Fruit fly (Drosophila melanogaster): ENCODE measurements around the gene CG42481.

CG42481 gene

DNA sequence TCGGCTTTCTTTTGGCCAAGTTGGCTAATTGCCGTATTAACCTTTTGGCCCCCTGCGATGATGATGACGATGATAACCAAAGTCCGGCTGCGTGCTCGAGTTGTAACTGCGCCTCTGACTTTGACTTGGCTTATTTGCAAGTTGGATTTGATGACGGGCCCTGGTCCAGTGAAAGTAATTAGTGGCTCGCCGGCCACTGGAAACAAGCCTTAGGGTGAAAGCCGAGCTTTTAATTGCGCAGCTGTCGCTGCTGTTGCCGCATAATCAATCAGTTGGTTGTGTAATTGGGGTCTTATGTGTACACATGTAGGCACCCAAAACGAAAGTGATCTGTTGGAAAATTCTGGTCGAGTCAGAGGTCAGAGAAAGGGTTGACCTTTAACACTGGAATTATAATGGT, 44.5 kb downstream of the CG42481 start (continued):
- no peak for TF ChIP-seq CG9876 (GFP tag; optimal IDR thresholded peaks at IDR 0.05)
- TF ChIP-seq CG18476 (GFP tag; optimal IDR thresholded peaks at IDR 0.05) = no peak
- no peak for TF ChIP-seq CG14860 (GFP tag; IDR thresholded peaks at IDR 0.05; ENCODE audit: partially characterized antibody)
- TF ChIP-seq CG10209 (GFP tag; optimal IDR thresholded peaks at IDR 0.05) = no peak
- TF ChIP-seq CG7987 (GFP tag; optimal IDR thresholded peaks at IDR 0.05) = no peak
- no peak for TF ChIP-seq dmrt11E (tag; optimal IDR thresholded peaks at IDR 0.05)
- peak; percentile 22 for TF ChIP-seq Med (GFP tag)
- TF ChIP-seq CG10462 (GFP tag; optimal IDR thresholded peaks at IDR 0.05) = no peak
- TF ChIP-seq Fer3 (tag; optimal IDR thresholded peaks at IDR 0.05) = no peak
- TF ChIP-seq Deaf1 (tag; optimal IDR thresholded peaks at IDR 0.05) = no peak
- TF ChIP-seq Scr (GFP tag; IDR thresholded peaks at IDR 0.05; ENCODE audit: partially characterized antibody) = no peak
- TF ChIP-seq CG17802 (tag; optimal IDR thresholded peaks at IDR 0.05) = no peak
- TF ChIP-seq CG15696 (tag; optimal IDR thresholded peaks at IDR 0.05) = no peak
- TF ChIP-seq Nf-YC (tag; optimal IDR thresholded peaks at IDR 0.05) = no peak
- TF ChIP-seq gsb-n (tag; optimal IDR thresholded peaks at IDR 0.05) = no peak
- TF ChIP-seq bab2 (GFP tag; optimal IDR thresholded peaks at IDR 0.05) = no peak
- TF ChIP-seq CG10431 (GFP tag; optimal IDR thresholded peaks at IDR 0.05) = no peak
- TF ChIP-seq CG8281 (tag; optimal IDR thresholded peaks at IDR 0.05) = no peak
- no peak for TF ChIP-seq CG2678 (tag; optimal IDR thresholded peaks at IDR 0.05)
- no peak for TF ChIP-seq ken (GFP tag; IDR thresholded peaks at IDR 0.05)
- TF ChIP-seq ftz-f1 (GFP tag; optimal IDR thresholded peaks at IDR 0.05) = no peak
- TF ChIP-seq oc (tag; optimal IDR thresholded peaks at IDR 0.05) = no peak
- TF ChIP-seq dm (GFP tag; optimal IDR thresholded peaks at IDR 0.05) = no peak
- no peak for TF ChIP-seq CkIIα-i1 (GFP tag; IDR thresholded peaks at IDR 0.05)

DNA sequence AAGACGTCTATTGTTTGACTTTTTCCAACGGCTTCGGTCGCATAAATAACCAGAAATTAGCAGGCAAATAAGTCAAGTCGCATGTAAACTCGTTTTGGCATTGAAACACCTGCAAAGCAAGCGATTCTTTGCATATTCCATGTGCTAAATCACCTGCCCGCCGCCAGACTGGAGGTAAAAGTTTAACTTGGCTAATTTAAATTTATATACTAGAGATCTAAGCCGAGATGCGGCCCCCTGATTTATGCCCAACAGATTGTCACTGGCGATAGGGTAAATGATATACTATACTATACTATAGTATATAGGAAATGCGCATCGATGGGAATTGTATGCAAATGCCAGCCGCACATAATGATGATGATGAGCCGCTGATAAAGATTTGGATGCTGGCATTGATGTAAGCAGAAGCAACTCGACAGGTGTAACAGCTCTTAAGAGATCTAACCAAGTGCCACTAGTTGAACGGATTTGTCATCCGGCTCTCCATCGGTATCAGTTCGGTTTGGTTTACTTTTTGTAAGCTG, 45.8 kb downstream of the CG42481 start:
- no peak for TF ChIP-seq CG2129 (GFP tag; IDR thresholded peaks at IDR 0.05; ENCODE audit: partially characterized antibody)
- peak; percentile 83 for TF ChIP-seq grn (GFP tag; optimal IDR thresholded peaks at IDR 0.05)
- TF ChIP-seq CG13894 (tag; optimal IDR thresholded peaks at IDR 0.05) = peak; percentile 51
- peak; percentile 83; the same call in 3 of the 4 replicates for TF ChIP-seq chinmo (GFP tag; IDR thresholded peaks at IDR 0.05; ENCODE audit: partially characterized antibody)
- TF ChIP-seq vvl (GFP tag; IDR thresholded peaks at IDR 0.05) = peak; percentile 43; the same call in 1 of the 2 replicates
- no peak for TF ChIP-seq Hey (tag; optimal IDR thresholded peaks at IDR 0.05)
- TF ChIP-seq sd (tag; optimal IDR thresholded peaks at IDR 0.05) = peak; percentile 7
- TF ChIP-seq Eip74EF (GFP tag; optimal IDR thresholded peaks at IDR 0.05) = peak in 1 of 2 experiments; percentile 85
- no peak for TF ChIP-seq ham (GFP tag; IDR thresholded peaks at IDR 0.05)
- TF ChIP-seq abd-A (tag; optimal IDR thresholded peaks at IDR 0.05) = peak; percentile 67
- TF ChIP-seq CG12769 (tag; optimal IDR thresholded peaks at IDR 0.05) = peak; percentile 52

DNA sequence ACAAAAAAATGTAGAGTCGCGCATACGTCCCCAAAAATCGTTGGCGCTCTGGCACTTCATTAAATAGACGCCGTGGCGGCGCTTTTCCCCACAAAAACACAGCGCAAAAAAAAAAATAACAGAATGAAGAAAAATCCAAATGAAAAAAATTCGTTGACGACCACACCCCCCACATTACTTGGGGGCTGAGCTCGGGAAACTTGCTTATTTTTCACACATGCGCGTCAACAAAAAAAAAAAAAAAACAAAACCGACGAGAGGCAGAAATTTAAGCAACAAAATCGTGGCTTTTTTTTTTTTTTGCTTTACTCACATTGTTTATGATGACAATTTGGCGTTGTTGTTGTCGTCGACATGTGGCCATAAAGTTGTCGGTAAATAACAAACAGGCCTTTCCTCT, 47.0 kb downstream of the CG42481 start:
- TF ChIP-seq sqz (GFP tag; optimal IDR thresholded peaks at IDR 0.05) (peak; percentile 33), Atf3 (GFP tag; optimal IDR thresholded peaks at IDR 0.05) (no peak), tna (GFP tag; IDR thresholded peaks at IDR 0.05; ENCODE audit: partially characterized antibody) (0 out of 2 replicates have a peak, but pooled peaks have one; percentile 25), CG6791 (GFP tag; IDR thresholded peaks at IDR 0.05; ENCODE audit: partially characterized antibody) (no peak), chinmo (GFP tag; IDR thresholded peaks at IDR 0.05; ENCODE audit: partially characterized antibody) (0 out of 4 replicates have a peak, but pooled peaks have one; percentile 7), CG32772 (GFP tag; IDR thresholded peaks at IDR 0.05) (peak; percentile 20; the same call in 1 of the 2 replicates), Drgx (GFP tag; IDR thresholded peaks at IDR 0.05) (0 out of 2 replicates have a peak, but pooled peaks have one; percentile 5), grn (GFP tag; optimal IDR thresholded peaks at IDR 0.05) (no peak)
